Fruit fly (Drosophila melanogaster) whole organism, embryonic: ENCODE measurements around the gene CG4896.

Experiments
- Atf-2 ChIP-seq: fragments of 200-800 bp; sonication (Bioruptor generic); optimal IDR thresholded peaks from 2 replicates; lab custom pipeline; 2016; ENCODE audit warnings: missing biosample characterization, missing genetic modification characterization
- Atf3 ChIP-seq: fragments of 200-800 bp; sonication (Bioruptor generic); optimal IDR thresholded peaks from 3 replicates; lab custom pipeline; 2016; ENCODE audit warnings: missing biosample characterization, missing genetic modification characterization
- C15 ChIP-seq: fragments of 200-800 bp; sonication (Bioruptor generic); IDR thresholded peaks from 3 replicates; pipeline ENCODE4 v1.3.6; 2022; ENCODE audit warnings: missing biosample characterization, missing genetic modification characterization
- CG10366 ChIP-seq: fragments of 200-800 bp; sonication (Bioruptor generic); IDR thresholded peaks from 2 replicates; pipeline ENCODE4 v1.3.6; 2022; ENCODE audit warnings: missing biosample characterization, missing genetic modification characterization
- CG10959 ChIP-seq: fragments of 200-800 bp; sonication (Bioruptor generic); IDR thresholded peaks from 2 replicates; pipeline ENCODE4 v1.3.6; 2022; ENCODE audit warnings: missing biosample characterization, missing genetic modification characterization
- CG16813 ChIP-seq: fragments of 200-800 bp; sonication (Bioruptor generic); IDR thresholded peaks from 3 replicates; pipeline ENCODE4 v1.3.6; 2022; ENCODE audit warnings: missing biosample characterization, missing genetic modification characterization; ENCODE audit not compliant: partially characterized antibody
- CG17359 ChIP-seq: fragments of 200-800 bp; sonication (Bioruptor generic); optimal IDR thresholded peaks from 3 replicates; lab custom pipeline; 2018; ENCODE audit warnings: missing biosample characterization, mild to moderate bottlenecking, missing genetic modification characterization, moderate library complexity
- CG17829 ChIP-seq: fragments of 200-800 bp; optimal IDR thresholded peaks from 2 replicates; lab custom pipeline; 2019; ENCODE audit warnings: missing biosample characterization, mild to moderate bottlenecking, missing genetic modification characterization, moderate library complexity
- CG18619 ChIP-seq: fragments of 200-800 bp; sonication (Bioruptor generic); optimal IDR thresholded peaks from 3 replicates; lab custom pipeline; 2017; ENCODE audit warnings: missing biosample characterization, mild to moderate bottlenecking, missing genetic modification characterization
- CG2202 ChIP-seq: fragments of 200-800 bp; sonication (Bioruptor generic); optimal IDR thresholded peaks from 2 replicates; lab custom pipeline; 2018; ENCODE audit warnings: missing biosample characterization, mild to moderate bottlenecking, missing genetic modification characterization
- CG3407 ChIP-seq: fragments of 200-800 bp; sonication (Bioruptor generic); optimal IDR thresholded peaks from 2 replicates; lab custom pipeline; 2018; ENCODE audit warnings: missing biosample characterization, mild to moderate bottlenecking, missing genetic modification characterization
- CG3726 ChIP-seq: fragments of 200-800 bp; sonication (Bioruptor generic); IDR thresholded peaks from 3 replicates; pipeline ENCODE4, ENCODE4 v1.3.6; 2022; ENCODE audit warnings: missing biosample characterization, missing genetic modification characterization
- CG3847 ChIP-seq: fragments of 200-800 bp; sonication (Bioruptor generic); IDR thresholded peaks from 2 replicates; pipeline ENCODE4 v1.3.6; 2022; ENCODE audit warnings: missing biosample characterization, missing genetic modification characterization
- CG6683 ChIP-seq: fragments of 200-800 bp; sonication (Bioruptor generic); optimal IDR thresholded peaks from 2 replicates; lab custom pipeline; 2017; ENCODE audit warnings: missing biosample characterization, mild to moderate bottlenecking, missing genetic modification characterization, missing genetic modification reagents
- CG6791 ChIP-seq: fragments of 200-800 bp; sonication (Bioruptor generic); IDR thresholded peaks from 3 replicates; pipeline ENCODE4 v1.3.6; 2022; ENCODE audit warnings: missing biosample characterization, missing genetic modification characterization; ENCODE audit not compliant: partially characterized antibody
- CG7786 ChIP-seq: fragments of 200-800 bp; sonication (Bioruptor generic); optimal IDR thresholded peaks from 2 replicates; lab custom pipeline; 2016; ENCODE audit warnings: missing biosample characterization, missing genetic modification characterization
- CG7987 ChIP-seq: fragments of 200-800 bp; sonication (Bioruptor generic); optimal IDR thresholded peaks from 2 replicates; lab custom pipeline; 2018; ENCODE audit warnings: missing biosample characterization, mild to moderate bottlenecking, missing genetic modification characterization, moderate library complexity
- CG8290 ChIP-seq, 3 experiments: fragments of 200-800 bp; sonication (Bioruptor generic); optimal IDR thresholded peaks; 2 replicates each; lab custom pipeline; 2016 to 2019; ENCODE audit warnings: missing biosample characterization in 3 of 3, missing genetic modification characterization in 3 of 3, mild to moderate bottlenecking in 2 of 3, moderate library complexity in 1 of 3
- CG9817 ChIP-seq: fragments of 200-800 bp; sonication (Bioruptor generic); optimal IDR thresholded peaks from 2 replicates; lab custom pipeline; 2018; ENCODE audit warnings: missing biosample characterization, mild to moderate bottlenecking, missing genetic modification characterization, moderate library complexity
- CHES-1-like ChIP-seq: fragments of 200-800 bp; sonication (Bioruptor generic); optimal IDR thresholded peaks from 2 replicates; lab custom pipeline; 2016; ENCODE audit warnings: missing biosample characterization, missing genetic modification characterization
- D19B ChIP-seq: fragments of 200-800 bp; sonication (Bioruptor generic); optimal IDR thresholded peaks from 2 replicates; lab custom pipeline; 2017; ENCODE audit warnings: missing biosample characterization, mild to moderate bottlenecking, missing genetic modification characterization
- Dad ChIP-seq: fragments of 200-800 bp; sonication (Bioruptor generic); optimal IDR thresholded peaks from 3 replicates; lab custom pipeline; 2016; ENCODE audit warnings: missing biosample characterization, missing genetic modification characterization
- Dp ChIP-seq: fragments of 200-800 bp; sonication (Bioruptor generic); optimal IDR thresholded peaks from 2 replicates; lab custom pipeline; 2018; ENCODE audit warnings: missing biosample characterization, mild to moderate bottlenecking, missing genetic modification characterization, moderate library complexity
- ERR ChIP-seq: fragments of 200-800 bp; sonication (Bioruptor generic); optimal IDR thresholded peaks from 2 replicates; lab custom pipeline; 2016; ENCODE audit warnings: missing biosample characterization, missing genetic modification characterization
- Gsc ChIP-seq: fragments of 200-800 bp; sonication (Bioruptor generic); IDR thresholded peaks from 2 replicates; pipeline ENCODE4 v1.3.6; 2022; ENCODE audit warnings: missing biosample characterization, missing genetic modification characterization
- Hsf ChIP-seq: fragments of 200-800 bp; sonication (Bioruptor generic); optimal IDR thresholded peaks from 3 replicates; lab custom pipeline; 2016; ENCODE audit warnings: missing biosample characterization, missing genetic modification characterization
- MBD-R2 ChIP-seq: fragments of 200-800 bp; sonication (Bioruptor generic); IDR thresholded peaks from 2 replicates; pipeline ENCODE4 v1.3.6; 2022; ENCODE audit warnings: missing biosample characterization, missing genetic modification characterization
- PHDP ChIP-seq: fragments of 200-800 bp; sonication (Bioruptor generic); optimal IDR thresholded peaks from 3 replicates; lab custom pipeline; 2018; ENCODE audit warnings: missing biosample characterization, mild to moderate bottlenecking, missing genetic modification characterization, moderate library complexity
- Poxn ChIP-seq: fragments of 200-800 bp; sonication (Bioruptor generic); IDR thresholded peaks from 2 replicates; pipeline ENCODE4 v1.3.6; 2022; ENCODE audit warnings: missing biosample characterization, missing genetic modification characterization
- amos ChIP-seq: fragments of 200-800 bp; sonication (Bioruptor generic); IDR thresholded peaks from 2 replicates; pipeline ENCODE4 v1.3.6; 2022; ENCODE audit warnings: missing biosample characterization, missing genetic modification characterization; ENCODE audit not compliant: partially characterized antibody
- en ChIP-seq: fragments of 200-800 bp; sonication (Bioruptor generic); optimal IDR thresholded peaks from 2 replicates; lab custom pipeline; 2016; ENCODE audit warnings: missing biosample characterization, missing genetic modification characterization
- esg ChIP-seq: fragments of 200-800 bp; sonication (Bioruptor generic); conservative IDR thresholded peaks from 2 replicates; pipeline ENCODE4 v1.3.6; 2022; ENCODE audit warnings: missing biosample characterization, missing genetic modification characterization
- eyg ChIP-seq: fragments of 200-800 bp; sonication (Bioruptor generic); optimal IDR thresholded peaks from 3 replicates; lab custom pipeline; 2016; ENCODE audit warnings: missing biosample characterization, missing genetic modification characterization
- fd3F ChIP-seq: fragments of 200-800 bp; sonication (Bioruptor generic); optimal IDR thresholded peaks from 2 replicates; lab custom pipeline; 2018; ENCODE audit warnings: missing biosample characterization, mild to moderate bottlenecking, missing genetic modification characterization, moderate library complexity
- fu2 ChIP-seq: fragments of 200-800 bp; sonication (Bioruptor generic); optimal IDR thresholded peaks from 2 replicates; lab custom pipeline; 2016; ENCODE audit warnings: missing biosample characterization, missing genetic modification characterization
- ham ChIP-seq: fragments of 200-800 bp; sonication (Bioruptor generic); IDR thresholded peaks from 2 replicates; pipeline ENCODE4 v1.3.6; 2022; ENCODE audit warnings: missing biosample characterization, missing genetic modification characterization
- lola ChIP-seq, 3 experiments: fragments of >200 bp in 2 of 3; fragments of 200-800 bp in 1 of 3; sonication (Bioruptor generic) in 1 of 3; optimal IDR thresholded peaks; 2 replicates each; lab custom pipeline; 2017 to 2019; ENCODE audit warnings: missing biosample characterization in 3 of 3, missing genetic modification characterization in 3 of 3, mild to moderate bottlenecking in 1 of 3, moderate library complexity in 1 of 3
- lov ChIP-seq, 2 experiments: fragments of 200-800 bp in 1 of 2; fragments of >200 bp in 1 of 2; sonication (Bioruptor generic) in 1 of 2; IDR thresholded peaks in 1 of 2; optimal IDR thresholded peaks in 1 of 2; 2 replicates in 1 of 2; 3 replicates in 1 of 2; pipeline versions ENCODE4 v1.3.6 to Lab custom; 2017 to 2022; ENCODE audit warnings: missing biosample characterization in 1 of 2, missing genetic modification characterization in 1 of 2
- maf-S ChIP-seq: fragments of 200-800 bp; sonication (Bioruptor generic); optimal IDR thresholded peaks from 2 replicates; lab custom pipeline; 2016; ENCODE audit warnings: missing biosample characterization, missing genetic modification characterization
- oc ChIP-seq: fragments of 200-800 bp; sonication (Bioruptor generic); optimal IDR thresholded peaks from 2 replicates; lab custom pipeline; 2018; ENCODE audit warnings: missing biosample characterization, mild to moderate bottlenecking, missing genetic modification characterization, moderate library complexity
- peb ChIP-seq: fragments of 200-800 bp; sonication (Bioruptor generic); IDR thresholded peaks from 2 replicates; pipeline ENCODE4 v1.3.6; 2022; ENCODE audit warnings: missing biosample characterization, missing genetic modification characterization
- repo ChIP-seq: fragments of 200-800 bp; sonication (Bioruptor generic); optimal IDR thresholded peaks from 2 replicates; lab custom pipeline; 2016; ENCODE audit warnings: missing biosample characterization, missing genetic modification characterization
- row ChIP-seq: fragments of 200-800 bp; sonication (Bioruptor generic); IDR thresholded peaks from 3 replicates; pipeline ENCODE4 v1.3.6; 2022; ENCODE audit warnings: missing biosample characterization, missing genetic modification characterization
- sens-2 ChIP-seq: fragments of 200-800 bp; sonication (Bioruptor generic); IDR thresholded peaks from 2 replicates; pipeline ENCODE4 v1.3.6; 2022; ENCODE audit warnings: missing biosample characterization, missing genetic modification characterization
- shn ChIP-seq: fragments of 200-800 bp; sonication (Bioruptor generic); optimal IDR thresholded peaks from 3 replicates; lab custom pipeline; 2016; ENCODE audit warnings: missing biosample characterization, missing genetic modification characterization
- slp2 ChIP-seq: fragments of 200-800 bp; sonication (Bioruptor generic); optimal IDR thresholded peaks from 2 replicates; lab custom pipeline; 2016; ENCODE audit warnings: missing biosample characterization, missing genetic modification characterization
- ssp ChIP-seq: fragments of 200-800 bp; sonication (Bioruptor generic); IDR thresholded peaks from 2 replicates; pipeline ENCODE4 v1.3.6; 2022; ENCODE audit warnings: missing biosample characterization, missing genetic modification characterization
- tll ChIP-seq, 2 experiments: fragments of 200-800 bp in 1 of 2; fragments of >200 bp in 1 of 2; sonication (Bioruptor generic) in 1 of 2; optimal IDR thresholded peaks; 2 replicates each; lab custom pipeline; 2017 to 2019; ENCODE audit warnings: missing biosample characterization in 2 of 2, missing genetic modification characterization in 2 of 2, mild to moderate bottlenecking in 1 of 2, moderate library complexity in 1 of 2

The CG4896 gene

dm6 chr2L:1203915-1204314 is 26.4 kb downstream of the CG4896 start, which contains the start of gene CG14342:
CG14342 (plus strand) TSS chr2L:1204215.
- TF ChIP-seq amos (GFP tag; lab: Robert Waterston, UW): no peak
- no peak for TF ChIP-seq CG3407 (GFP tag; lab: Kevin White, UChicago)
- TF ChIP-seq lov (optimal IDR thresholded peaks at IDR 0.05; lab: Kevin White, UChicago): no peak
- TF ChIP-seq lov (GFP tag; IDR thresholded peaks at IDR 0.05; lab: Robert Waterston, UW): no peak
- no peak for TF ChIP-seq CHES-1-like (GFP tag; lab: Kevin White, UChicago)
- TF ChIP-seq MBD-R2: no peak
- 0 out of 3 replicates have a peak, but pooled peaks have one; percentile 8 for TF ChIP-seq row (GFP tag; lab: Robert Waterston, UW)
- no peak for TF ChIP-seq Atf3 (GFP tag; lab: Kevin White, UChicago)

dm6 chr2L:1207432-1207831 is 29.9 kb downstream of the CG4896 start:
- TF ChIP-seq ham (GFP tag; lab: Robert Waterston, UW) (no peak), CG3726 (no peak), CG7987 (GFP tag; lab: Kevin White, UChicago) (no peak), CG17829 (tag; lab: Kevin White, UChicago) (no peak), en (GFP tag; lab: Kevin White, UChicago) (no peak), CG7786 (GFP tag; lab: Kevin White, UChicago) (peak; percentile 42), maf-S (no peak), peb (no peak), Hsf (GFP tag; lab: Kevin White, UChicago) (peak; percentile 34), sens-2 (GFP tag; lab: Robert Waterston, UW) (no peak), esg (peak; percentile 73), slp2 (GFP tag; lab: Kevin White, UChicago) (no peak), CG2202 (no peak), Dad (GFP tag; lab: Kevin White, UChicago) (peak; percentile 10), Poxn (GFP tag; lab: Robert Waterston, UW) (peak; percentile 9; the same call in 1 of the 2 replicates), CG6791 (no peak), CG9817 (tag; lab: Kevin White, UChicago) (peak; percentile 44), CG8290 (GFP tag; optimal IDR thresholded peaks at IDR 0.05; lab: Kevin White, UChicago) (no peak), CG8290 (tag; optimal IDR thresholded peaks at IDR 0.05; lab: Kevin White, UChicago) (peak in 1 of 2 experiments; percentile 43), eyg (GFP tag; lab: Kevin White, UChicago) (no peak), CG16813 (GFP tag; lab: Robert Waterston, UW) (no peak), CG3847 (GFP tag; lab: Robert Waterston, UW) (peak; percentile 57; the same call in 1 of the 2 replicates), fu2 (GFP tag; lab: Kevin White, UChicago) (no peak), Dp (GFP tag; lab: Kevin White, UChicago) (no peak), repo (no peak), C15 (GFP tag; lab: Robert Waterston, UW) (0 out of 3 replicates have a peak, but pooled peaks have one; percentile 44), Gsc (no peak), CG6683 (no peak), CG18619 (no peak), shn (GFP tag; lab: Kevin White, UChicago) (no peak), ssp (GFP tag; lab: Robert Waterston, UW) (peak; percentile 37; the same call in 1 of the 2 replicates), Atf-2 (GFP tag; lab: Kevin White, UChicago) (no peak), CG10366 (GFP tag; lab: Robert Waterston, UW) (peak; percentile 62), D19B (no peak), ERR (no peak), CG10959 (GFP tag; lab: Robert Waterston, UW) (0 out of 2 replicates have a peak, but pooled peaks have one; percentile 36), lola (GFP tag; optimal IDR thresholded peaks at IDR 0.05; lab: Kevin White, UChicago) (no peak), PHDP (tag; lab: Kevin White, UChicago) (peak; percentile 59), tll (GFP tag; optimal IDR thresholded peaks at IDR 0.05; lab: Kevin White, UChicago) (no peak), oc (tag; lab: Kevin White, UChicago) (no peak), fd3F (GFP tag; lab: Kevin White, UChicago) (no peak), CG17359 (tag; lab: Kevin White, UChicago) (peak; percentile 38)
